Worm (Caenorhabditis elegans) whole organism, L1 larva: ENCODE data around the gene ZK829.3.
A peak's percentile ranks its signal among the peaks of the same experiment; 100 is the strongest.

ENCODE experiments used
- C34B4.2 ChIP-seq: sonication (generic microtip); optimal IDR thresholded peaks from 2 replicates; lab custom pipeline; 2017; ENCODE audit warnings: mild to moderate bottlenecking, missing genetic modification characterization, missing compliant biosample characterization
- Y116A8C.19 ChIP-seq: sonication (generic microtip); optimal IDR thresholded peaks from 2 replicates; lab custom pipeline; 2016; ENCODE audit warnings: missing compliant biosample characterization, missing genetic modification characterization, borderline replicate concordance
- aha-1 ChIP-seq: fragments of 150-350 bp; optimal IDR thresholded peaks from 2 replicates; lab custom pipeline; 2014; ENCODE audit warnings: missing biosample characterization, missing genetic modification characterization
- alr-1 ChIP-seq: fragments of 200-800 bp; sonication (Bioruptor generic); optimal IDR thresholded peaks from 2 replicates; lab custom pipeline; 2018; ENCODE audit warnings: borderline replicate concordance, mild to moderate bottlenecking, missing genetic modification characterization, missing compliant biosample characterization
- ama-1 ChIP-seq: fragments of 150-350 bp; optimal IDR thresholded peaks from 2 replicates; lab custom pipeline; 2014
- blmp-1 ChIP-seq: fragments of 150-350 bp; optimal IDR thresholded peaks from 2 replicates; lab custom pipeline; 2014; ENCODE audit warnings: missing biosample characterization, missing genetic modification characterization
- ceh-88 ChIP-seq: fragments of 200-800 bp; sonication (Bioruptor generic); IDR thresholded peaks from 2 replicates; pipeline ENCODE4 v1.3.6; 2022; ENCODE audit warnings: missing genetic modification characterization, missing compliant biosample characterization
- efl-1 ChIP-seq, 4 experiments: fragments of 150-350 bp; optimal IDR thresholded peaks in 3 of 4; peaks in 1 of 4; 1 replicate in 1 of 4; 2 replicates in 3 of 4; lab custom pipeline; 2014; ENCODE audit warnings: missing biosample characterization in 2 of 4, missing genetic modification characterization in 2 of 4, missing genetic modification reagents in 2 of 4
- efl-3 ChIP-seq: fragments of 200-800 bp; sonication (Bioruptor generic); optimal IDR thresholded peaks from 2 replicates; lab custom pipeline; 2018; ENCODE audit warnings: mild to moderate bottlenecking, missing genetic modification characterization, missing compliant biosample characterization
- elt-2 ChIP-seq: sonication (generic microtip); optimal IDR thresholded peaks from 2 replicates; lab custom pipeline; 2016; ENCODE audit warnings: missing genetic modification characterization, mild to moderate bottlenecking, inconsistent platforms, missing compliant biosample characterization, missing genetic modification reagents
- elt-3 ChIP-seq, 6 experiments: fragments of 150-350 bp in 1 of 6; sonication (generic microtip); optimal IDR thresholded peaks; 2 replicates each; lab custom pipeline; 2017 to 2018; ENCODE audit warnings: missing biosample characterization in 6 of 6, missing genetic modification characterization in 6 of 6, inconsistent platforms in 1 of 6
- ets-5 ChIP-seq: fragments of 200-800 bp; sonication (Bioruptor generic); IDR thresholded peaks from 2 replicates; pipeline ENCODE4 v1.3.6; 2022; ENCODE audit warnings: missing genetic modification characterization, missing compliant biosample characterization
- fkh-10 ChIP-seq: sonication (generic microtip); optimal IDR thresholded peaks from 2 replicates; lab custom pipeline; 2017; ENCODE audit warnings: missing biosample characterization, missing genetic modification reagents, missing genetic modification characterization
- fkh-4 ChIP-seq: sonication (generic microtip); optimal IDR thresholded peaks from 2 replicates; lab custom pipeline; 2016; ENCODE audit warnings: missing compliant biosample characterization, missing genetic modification characterization, borderline replicate concordance
- fkh-8 ChIP-seq: sonication (generic microtip); optimal IDR thresholded peaks from 2 replicates; lab custom pipeline; 2016; ENCODE audit warnings: mild to moderate bottlenecking, missing genetic modification characterization, missing compliant biosample characterization
- fos-1 ChIP-seq: fragments of 150-350 bp; optimal IDR thresholded peaks from 2 replicates; lab custom pipeline; 2014; ENCODE audit warnings: missing biosample characterization, missing genetic modification characterization
- grh-1 ChIP-seq: fragments of 200-800 bp; sonication (Bioruptor generic); IDR thresholded peaks from 2 replicates; pipeline ENCODE4 v1.3.6; 2022; ENCODE audit warnings: missing genetic modification reagents, missing genetic modification characterization, missing compliant biosample characterization
- hpl-2 ChIP-seq: fragments of 150-350 bp; optimal IDR thresholded peaks from 2 replicates; lab custom pipeline; 2014; ENCODE audit warnings: missing biosample characterization, missing genetic modification reagents, missing genetic modification characterization
- irx-1 ChIP-seq: sonication (generic microtip); optimal IDR thresholded peaks from 2 replicates; lab custom pipeline; 2016; ENCODE audit warnings: missing genetic modification characterization, missing compliant biosample characterization
- jun-1 ChIP-seq: fragments of 150-350 bp; optimal IDR thresholded peaks from 2 replicates; lab custom pipeline; 2014; ENCODE audit warnings: missing biosample characterization, missing genetic modification reagents, missing genetic modification characterization
- lin-13 ChIP-seq: fragments of 150-350 bp; optimal IDR thresholded peaks from 2 replicates; lab custom pipeline; 2014; ENCODE audit warnings: missing biosample characterization, missing genetic modification reagents, missing genetic modification characterization
- lin-14 ChIP-seq: fragments of 200-800 bp; sonication (Bioruptor generic); optimal IDR thresholded peaks from 2 replicates; lab custom pipeline; 2018; ENCODE audit warnings: mild to moderate bottlenecking, missing genetic modification characterization, moderate library complexity, missing compliant biosample characterization
- lin-15B ChIP-seq: fragments of 150-350 bp; sonication (generic microtip); optimal IDR thresholded peaks from 3 replicates; lab custom pipeline; 2014; ENCODE audit warnings: missing biosample characterization, missing genetic modification characterization
- lin-35 ChIP-seq, 2 experiments: fragments of 150-350 bp; optimal IDR thresholded peaks; 2 replicates each; lab custom pipeline; 2014; ENCODE audit warnings: missing biosample characterization in 2 of 2, missing genetic modification characterization in 2 of 2, missing genetic modification reagents in 2 of 2
- lin-39 ChIP-seq: fragments of 150-350 bp; optimal IDR thresholded peaks from 2 replicates; lab custom pipeline; 2014; ENCODE audit warnings: missing biosample characterization, missing genetic modification reagents, missing genetic modification characterization
- lsy-2 ChIP-seq, 2 experiments: fragments of 150-350 bp; optimal IDR thresholded peaks; 2 replicates each; lab custom pipeline; 2014; ENCODE audit warnings: missing biosample characterization in 2 of 2, missing genetic modification characterization in 2 of 2
- mdl-1 ChIP-seq, 2 experiments: fragments of 150-350 bp; optimal IDR thresholded peaks; 2 replicates each; lab custom pipeline; 2014 to 2017; ENCODE audit warnings: missing biosample characterization in 2 of 2, missing genetic modification characterization in 2 of 2, inconsistent platforms in 1 of 2
- mef-2 ChIP-seq: fragments of 150-350 bp; optimal IDR thresholded peaks from 2 replicates; lab custom pipeline; 2014; ENCODE audit warnings: missing biosample characterization, missing genetic modification characterization
- nhr-12 ChIP-seq: sonication (generic microtip); optimal IDR thresholded peaks from 2 replicates; lab custom pipeline; 2017; ENCODE audit warnings: missing biosample characterization, missing genetic modification characterization
- nhr-20 ChIP-seq: sonication (generic microtip); optimal IDR thresholded peaks from 2 replicates; lab custom pipeline; 2016; ENCODE audit warnings: mild to moderate bottlenecking, missing genetic modification characterization, missing compliant biosample characterization
- nhr-237 ChIP-seq: fragments of 150-350 bp; optimal IDR thresholded peaks from 2 replicates; lab custom pipeline; 2014; ENCODE audit warnings: missing biosample characterization, missing genetic modification characterization
- nhr-28 ChIP-seq: fragments of 150-350 bp; optimal IDR thresholded peaks from 2 replicates; lab custom pipeline; 2014; ENCODE audit warnings: missing biosample characterization, missing genetic modification characterization
- nhr-47 ChIP-seq: sonication (generic microtip); optimal IDR thresholded peaks from 2 replicates; lab custom pipeline; 2016; ENCODE audit warnings: mild to moderate bottlenecking, missing genetic modification characterization, moderate library complexity, missing compliant biosample characterization
- nhr-71 ChIP-seq: sonication (generic microtip); optimal IDR thresholded peaks from 2 replicates; lab custom pipeline; 2016; ENCODE audit warnings: mild to moderate bottlenecking, missing genetic modification characterization, moderate library complexity, missing compliant biosample characterization
- nhr-77 ChIP-seq: fragments of 150-350 bp; optimal IDR thresholded peaks from 2 replicates; lab custom pipeline; 2014; ENCODE audit warnings: missing biosample characterization, missing genetic modification characterization
- nhr-84 ChIP-seq: sonication (generic microtip); optimal IDR thresholded peaks from 2 replicates; lab custom pipeline; 2017; ENCODE audit warnings: missing biosample characterization, missing genetic modification characterization
- nhr-85 ChIP-seq: sonication (generic microtip); peaks from one replicate; lab custom pipeline; 2016; ENCODE audit warnings: missing genetic modification characterization, inconsistent platforms, missing compliant biosample characterization
- nhr-90 ChIP-seq: sonication (generic microtip); optimal IDR thresholded peaks from 2 replicates; lab custom pipeline; 2016; ENCODE audit warnings: mild to moderate bottlenecking, missing genetic modification characterization, missing compliant biosample characterization; ENCODE audit not compliant: poor library complexity
- sptf-1 ChIP-seq: fragments of 150-350 bp; optimal IDR thresholded peaks from 2 replicates; lab custom pipeline; 2014; ENCODE audit warnings: missing biosample characterization, missing genetic modification characterization
- tbx-2 ChIP-seq: sonication (generic microtip); optimal IDR thresholded peaks from 2 replicates; lab custom pipeline; 2016; ENCODE audit warnings: missing genetic modification characterization, missing compliant biosample characterization
- unc-130 ChIP-seq: fragments of 150-350 bp; optimal IDR thresholded peaks from 2 replicates; lab custom pipeline; 2017; ENCODE audit warnings: missing biosample characterization, missing genetic modification characterization, inconsistent platforms
- vab-15 ChIP-seq: sonication (generic microtip); optimal IDR thresholded peaks from 2 replicates; lab custom pipeline; 2017; ENCODE audit warnings: missing genotype, mild to moderate bottlenecking, missing genetic modification characterization, missing compliant biosample characterization
- xbp-1 ChIP-seq: sonication (generic microtip); optimal IDR thresholded peaks from 2 replicates; lab custom pipeline; 2016; ENCODE audit warnings: missing genetic modification characterization, missing compliant biosample characterization
- ztf-11 ChIP-seq, 2 experiments: sonication (generic microtip); optimal IDR thresholded peaks; 2 replicates each; lab custom pipeline; 2016 to 2017; ENCODE audit warnings: missing genetic modification characterization in 2 of 2, missing biosample characterization in 1 of 2, missing compliant biosample characterization in 1 of 2

The ZK829.3 gene

DNA sequence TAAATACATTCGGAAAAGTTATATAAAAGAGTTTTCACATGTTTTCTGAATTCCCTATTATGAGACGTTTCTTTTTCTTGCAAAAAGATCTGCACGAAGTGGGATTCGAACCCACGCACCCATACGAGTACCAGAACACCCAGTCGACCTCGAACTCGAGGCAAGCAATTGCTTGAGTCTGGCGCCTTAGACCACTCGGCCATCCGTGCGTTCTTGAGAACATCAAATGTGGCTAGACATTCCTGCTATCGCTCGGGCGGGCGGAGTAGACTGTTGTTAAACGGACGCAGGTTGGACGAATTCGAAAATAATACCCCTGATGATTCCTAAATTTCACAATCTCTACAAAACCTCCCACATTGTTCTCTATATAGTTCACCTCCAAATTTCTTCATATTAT is 17.1 kb downstream of the ZK829.3 start (continued):
- peak in 2 of 6 experiments; percentile 20 to 21 for TF ChIP-seq elt-3 (tag; optimal IDR thresholded peaks at IDR 0.05; lab: Kevin White, UChicago)
- TF ChIP-seq Y116A8C.19 (tag; lab: Kevin White, UChicago): no peak
- no peak for TF ChIP-seq nhr-237 (tag; lab: Kevin White, UChicago)
- peak; percentile 41; the same call in 1 of the 2 replicates for TF ChIP-seq ceh-88 (GFP tag; lab: Robert Waterston, UW)
- TF ChIP-seq irx-1: peak; percentile 38
- TF ChIP-seq mdl-1 (tag; optimal IDR thresholded peaks at IDR 0.05; lab: Kevin White, UChicago): peak in 1 of 2 experiments; percentile 58
- TF ChIP-seq nhr-71 (tag; lab: Kevin White, UChicago): peak; percentile 66
- TF ChIP-seq nhr-77 (tag; lab: Kevin White, UChicago): peak; percentile 30
- TF ChIP-seq alr-1: no peak
- peak in 1 of 2 experiments; percentile 66 for TF ChIP-seq lsy-2 (tag; optimal IDR thresholded peaks at IDR 0.05; lab: Kevin White, UChicago)
- TF ChIP-seq lin-13 (GFP tag; lab: Kevin White, UChicago): peak; percentile 11
- peak; percentile 94 for TF ChIP-seq nhr-20 (tag; lab: Kevin White, UChicago)
- peak; percentile 32 for TF ChIP-seq elt-2 (tag; lab: Kevin White, UChicago)
- TF ChIP-seq C34B4.2 (tag; lab: Kevin White, UChicago): no peak
- no peak for TF ChIP-seq fkh-8 (tag; lab: Kevin White, UChicago)
- peak; percentile 81 for TF ChIP-seq nhr-85 (tag; lab: Kevin White, UChicago)
- TF ChIP-seq jun-1 (tag; lab: Kevin White, UChicago): peak; percentile 8
- peak in 1 of 2 experiments; percentile 9 for TF ChIP-seq ztf-11 (tag; optimal IDR thresholded peaks at IDR 0.05; lab: Kevin White, UChicago)
- no peak for TF ChIP-seq aha-1 (tag; lab: Kevin White, UChicago)
- peak; percentile 25 for TF ChIP-seq xbp-1 (tag; lab: Kevin White, UChicago)
- no peak for TF ChIP-seq ets-5 (GFP tag; lab: Robert Waterston, UW)
- TF ChIP-seq ama-1: no peak
- peak; percentile 27 to 46 for TF ChIP-seq efl-1 (optimal IDR thresholded peaks at IDR 0.05; lab: Kevin White, UChicago)
- TF ChIP-seq efl-1 (GFP tag; optimal IDR thresholded peaks at IDR 0.05 in 1 of 2; lab: Kevin White, UChicago): peak; percentile 6 to 88
- TF ChIP-seq nhr-90 (tag; lab: Kevin White, UChicago): peak; percentile 68
- TF ChIP-seq lin-14 (GFP tag; lab: Kevin White, UChicago): peak; percentile 41
- TF ChIP-seq grh-1: peak; percentile 27; the same call in 1 of the 2 replicates
- peak; percentile 36 to 76 for TF ChIP-seq lin-35 (GFP tag; optimal IDR thresholded peaks at IDR 0.05; lab: Kevin White, UChicago)
- peak; percentile 19 for TF ChIP-seq blmp-1 (tag; lab: Kevin White, UChicago)
- peak; percentile 15 for TF ChIP-seq tbx-2 (tag; lab: Kevin White, UChicago)
- peak; percentile 49 for TF ChIP-seq fos-1 (tag; lab: Kevin White, UChicago)

DNA sequence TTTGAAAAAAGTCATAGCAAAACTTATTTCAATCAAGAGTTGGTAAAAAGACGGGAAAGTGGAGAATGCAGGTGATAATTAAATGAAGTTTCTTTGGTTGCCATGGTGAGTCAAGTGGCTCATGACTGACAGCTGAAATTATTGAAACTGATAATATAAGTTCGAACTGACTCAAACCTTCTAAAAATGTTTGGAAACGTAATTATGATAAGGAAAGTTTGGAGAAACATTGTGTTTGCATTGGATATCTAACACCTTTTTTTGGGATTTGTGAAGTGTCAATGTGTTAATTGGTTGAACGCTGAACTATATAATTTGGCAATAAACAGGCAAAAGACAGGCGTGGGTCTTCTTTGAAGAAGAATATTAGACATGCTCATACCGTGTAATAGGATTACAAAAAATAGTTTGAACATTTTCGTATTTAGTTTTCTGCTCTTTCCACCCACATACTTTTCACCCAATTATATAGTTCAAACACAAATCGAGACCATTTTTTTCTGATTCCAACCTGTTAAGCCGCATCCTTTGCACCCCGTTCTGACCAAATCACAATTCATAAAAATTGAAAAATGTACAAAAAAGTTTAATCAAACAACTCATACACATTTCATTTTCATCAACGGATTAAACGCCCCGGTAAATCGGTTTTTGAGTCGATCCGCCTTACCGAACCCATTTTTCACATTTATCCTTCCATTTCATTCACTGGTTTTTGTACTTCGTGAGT is 20.0 kb downstream of the ZK829.3 start, which contains the start of the genes srlf-33 and srlf-32:
TSS of gene srlf-33 (minus strand) at position 101 of the 730 bp plus-strand sequence.
TSS of gene srlf-32 (plus strand) at position 680 of the 730 bp plus-strand sequence.
- TF ChIP-seq mef-2 (tag; lab: Kevin White, UChicago) (no peak), efl-1 (optimal IDR thresholded peaks at IDR 0.05; lab: Kevin White, UChicago) (no peak), efl-1 (GFP tag; optimal IDR thresholded peaks at IDR 0.05 in 1 of 2; lab: Kevin White, UChicago) (peak in 1 of 2 experiments; percentile 43), nhr-47 (tag; lab: Kevin White, UChicago) (no peak), lin-39 (no peak), nhr-28 (tag; lab: Kevin White, UChicago) (no peak), efl-3 (GFP tag; lab: Kevin White, UChicago) (no peak), sptf-1 (tag; lab: Kevin White, UChicago) (no peak)

DNA sequence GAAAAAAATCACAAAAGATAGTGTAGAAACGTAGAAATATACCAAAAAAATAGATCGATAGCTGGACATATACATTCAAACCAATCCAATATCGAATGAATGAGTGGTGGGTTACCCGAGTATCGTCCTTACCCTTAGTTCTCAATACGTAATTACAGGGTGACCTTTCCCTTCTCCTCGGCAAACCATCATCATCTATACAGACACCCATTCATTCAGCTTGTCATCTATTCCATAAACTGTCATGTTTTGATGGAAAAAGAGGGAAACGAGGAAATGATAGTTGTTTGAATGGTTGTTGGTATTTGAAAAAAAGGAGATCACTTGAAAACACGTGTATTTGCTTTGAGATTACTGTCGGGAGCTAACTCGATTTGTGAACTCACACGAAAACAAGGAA is 21.4 kb downstream of the ZK829.3 start:
- TF ChIP-seq nhr-12 (tag; lab: Kevin White, UChicago): no peak
- TF ChIP-seq hpl-2 (GFP tag; lab: Kevin White, UChicago): no peak
- no peak for TF ChIP-seq aha-1 (tag; lab: Kevin White, UChicago)
- TF ChIP-seq C34B4.2 (tag; lab: Kevin White, UChicago): no peak
- TF ChIP-seq unc-130 (tag; lab: Kevin White, UChicago): no peak
- no peak for TF ChIP-seq fkh-10
- no peak for TF ChIP-seq lin-39
- no peak for TF ChIP-seq fkh-4 (tag; lab: Kevin White, UChicago)
- TF ChIP-seq nhr-84: no peak
- no peak for TF ChIP-seq tbx-2 (tag; lab: Kevin White, UChicago)
- TF ChIP-seq lin-15B (tag; lab: Kevin White, UChicago): no peak
- TF ChIP-seq ztf-11 (tag; optimal IDR thresholded peaks at IDR 0.05; lab: Kevin White, UChicago): no peak
- no peak for TF ChIP-seq vab-15 (tag; lab: Kevin White, UChicago)
- TF ChIP-seq ets-5 (GFP tag; lab: Robert Waterston, UW): no peak
